Worm (Caenorhabditis elegans): ENCODE results near the gene R04A9.6.

R04A9.6 gene

DNA sequence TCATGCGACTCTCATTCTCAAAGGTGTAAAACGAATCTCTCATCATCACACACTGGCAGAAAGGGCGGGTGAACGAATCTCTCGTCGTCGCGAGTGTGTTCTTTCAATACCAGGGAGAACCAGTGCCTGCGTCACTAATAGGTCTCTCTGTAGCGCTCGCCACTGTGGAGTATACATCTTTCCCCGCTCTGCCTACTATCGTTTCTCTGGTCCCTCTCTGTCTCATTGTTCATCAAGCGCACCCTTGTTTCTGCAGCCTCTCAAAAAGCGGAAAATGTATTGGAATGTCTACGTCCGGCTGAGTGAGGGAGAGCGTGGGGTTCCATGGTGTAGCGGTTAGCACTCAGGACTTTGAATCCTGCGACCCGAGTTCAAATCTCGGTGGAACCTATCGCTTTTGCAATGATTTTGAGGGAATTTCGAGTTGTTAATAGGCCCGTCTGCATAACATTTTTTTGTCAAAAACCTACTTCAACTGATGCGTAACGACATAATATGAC, 12.8 kb downstream of the R04A9.6 start (continued):
- TF ChIP-seq ZK546.5 (tag; optimal IDR thresholded peaks at IDR 0.05) (no peak), R02D3.7 (tag; optimal IDR thresholded peaks at IDR 0.05) (peak; percentile 78), elt-3 (tag; optimal IDR thresholded peaks at IDR 0.05) (peak in 2 of 3 experiments; percentile 26 to 53), nhr-76 (tag; optimal IDR thresholded peaks at IDR 0.05) (peak; percentile 31), lin-39 (tag; optimal IDR thresholded peaks at IDR 0.05) (peak; percentile 84), zag-1 (tag; optimal IDR thresholded peaks at IDR 0.05) (no peak)

DNA sequence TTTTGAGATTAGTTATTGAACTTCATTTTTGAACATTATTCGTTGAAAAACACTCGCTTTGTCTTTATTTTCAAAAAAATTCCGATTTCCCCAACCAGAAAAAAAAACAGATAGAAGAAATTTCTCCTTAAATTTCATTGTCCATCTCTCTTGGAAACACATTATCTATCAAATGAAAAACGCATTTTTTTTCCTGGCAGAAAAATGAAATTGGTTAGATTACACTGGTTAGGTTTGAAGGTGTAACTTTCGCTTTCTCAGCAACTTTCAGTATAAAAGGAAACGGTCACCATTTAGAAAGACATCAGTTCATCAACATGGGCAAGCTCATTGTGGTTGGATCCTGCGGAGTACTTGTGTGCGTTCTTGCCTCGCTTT, 24.0 kb downstream of the R04A9.6 start, which contains the start of gene col-19:
Gene col-19, plus strand, starts transcription at position 301 of the 378 bp plus-strand sequence.
- TF ChIP-seq ZK546.5 (tag; optimal IDR thresholded peaks at IDR 0.05) (no peak), nhr-25 (tag; optimal IDR thresholded peaks at IDR 0.05) (no peak), aly-2 (tag; optimal IDR thresholded peaks at IDR 0.05) (no peak), zag-1 (tag; optimal IDR thresholded peaks at IDR 0.05) (no peak), lin-15B (tag; optimal IDR thresholded peaks at IDR 0.05) (no peak), elt-2 (tag; optimal IDR thresholded peaks at IDR 0.05) (no peak), nhr-11 (tag; optimal IDR thresholded peaks at IDR 0.05) (no peak), daf-12 (tag; optimal IDR thresholded peaks at IDR 0.05) (no peak), fkh-10 (GFP tag; optimal IDR thresholded peaks at IDR 0.05) (no peak), nhr-77 (tag; optimal IDR thresholded peaks at IDR 0.05) (no peak), unc-62 (GFP tag; optimal IDR thresholded peaks at IDR 0.05) (no peak), ztf-11 (tag; optimal IDR thresholded peaks at IDR 0.05) (no peak), nhr-67 (tag; optimal IDR thresholded peaks at IDR 0.05) (no peak), skn-1 (tag; optimal IDR thresholded peaks at IDR 0.05) (no peak)

DNA sequence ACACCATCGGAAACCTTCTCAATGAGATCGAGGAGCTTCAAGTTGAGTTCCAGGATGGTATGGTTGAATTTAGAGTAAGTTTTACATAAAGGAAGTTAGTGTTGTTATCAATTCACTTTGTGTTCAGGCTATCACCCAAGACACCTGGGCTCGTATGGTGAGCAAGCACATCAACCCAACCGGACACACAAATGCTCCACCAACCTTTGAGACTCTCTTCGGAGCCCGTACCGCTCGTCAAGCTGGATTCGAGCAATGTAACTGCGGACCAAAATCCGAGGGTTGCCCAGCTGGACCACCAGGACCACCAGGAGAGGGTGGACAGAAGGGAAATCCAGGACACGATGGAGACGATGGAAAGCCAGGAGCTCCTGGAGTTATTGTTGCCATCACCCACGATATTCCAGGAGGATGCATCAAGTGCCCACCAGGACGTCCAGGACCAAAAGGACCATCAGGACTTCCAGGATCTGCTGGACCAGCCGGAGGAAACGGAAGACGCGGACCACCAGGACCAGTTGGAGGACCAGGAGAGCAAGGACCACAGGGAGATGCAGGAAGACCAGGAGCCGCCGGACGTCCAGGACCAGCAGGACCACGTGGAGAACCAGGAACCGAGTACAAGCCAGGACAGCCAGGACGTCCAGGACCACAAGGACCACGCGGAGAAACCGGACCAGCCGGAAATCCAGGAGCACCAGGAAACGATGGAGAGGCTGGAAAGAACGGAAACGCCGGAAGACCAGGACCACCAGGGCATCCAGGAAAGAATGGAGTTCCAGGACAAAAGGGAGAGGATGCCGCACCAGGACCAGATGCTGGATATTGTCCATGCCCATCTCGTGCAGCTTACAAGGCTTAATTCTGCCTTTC, 24.7 kb downstream of the R04A9.6 start:
- TF ChIP-seq fkh-10 (GFP tag; optimal IDR thresholded peaks at IDR 0.05) (no peak), eor-1 (tag; optimal IDR thresholded peaks at IDR 0.05) (no peak), nhr-23 (tag; optimal IDR thresholded peaks at IDR 0.05) (no peak), skn-1 (tag; optimal IDR thresholded peaks at IDR 0.05) (no peak), pha-4 (tag; optimal IDR thresholded peaks at IDR 0.05) (no peak), nhr-67 (tag; optimal IDR thresholded peaks at IDR 0.05) (no peak), ztf-4 (tag; optimal IDR thresholded peaks at IDR 0.05) (no peak), nhr-76 (tag; optimal IDR thresholded peaks at IDR 0.05) (no peak), ceh-28 (tag; optimal IDR thresholded peaks at IDR 0.05) (no peak)

DNA sequence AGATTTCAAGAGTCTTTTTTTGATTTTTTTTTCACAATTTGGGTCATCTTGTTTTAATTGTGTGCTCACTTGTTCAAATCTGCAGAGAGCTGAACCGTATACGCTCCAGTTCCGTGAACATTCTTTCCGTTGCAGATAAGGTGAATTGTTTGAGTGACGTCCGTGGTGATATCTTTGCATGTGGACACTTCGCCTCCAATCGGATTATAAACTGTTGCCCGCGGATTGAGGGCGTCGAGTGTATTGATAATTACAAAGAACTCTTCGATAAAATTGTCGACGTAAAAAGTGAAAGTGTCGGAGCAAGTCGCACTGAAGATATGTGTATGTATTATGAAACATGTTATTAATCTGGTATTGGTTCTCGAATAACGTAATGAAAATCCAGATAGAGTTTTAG, 26.4 kb downstream of the R04A9.6 start:
- no peak for TF ChIP-seq unc-39 (tag; optimal IDR thresholded peaks at IDR 0.05)
- TF ChIP-seq nhr-11 (tag; optimal IDR thresholded peaks at IDR 0.05) = no peak
- TF ChIP-seq nhr-25 (tag; optimal IDR thresholded peaks at IDR 0.05) = no peak
- TF ChIP-seq elt-2 (tag; optimal IDR thresholded peaks at IDR 0.05) = peak; percentile 62

DNA sequence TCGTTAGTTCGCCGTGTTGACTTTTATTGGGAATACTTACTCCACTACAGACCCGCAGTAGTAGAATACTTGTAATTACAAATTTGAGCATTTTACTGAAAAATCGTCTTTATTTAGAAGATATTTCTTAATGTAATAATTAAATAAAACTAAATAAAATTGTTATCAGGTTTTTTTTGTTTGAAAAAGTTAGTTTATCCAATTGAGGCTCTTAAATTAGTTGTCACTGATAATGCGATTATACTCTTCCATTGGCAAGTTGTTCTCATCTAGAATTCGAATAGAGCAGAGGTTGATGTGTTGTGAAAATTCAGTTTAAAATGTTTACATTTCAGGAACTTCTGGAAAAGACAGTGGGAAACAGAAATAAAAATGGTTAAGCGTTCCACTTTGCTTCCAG, 28.2 kb downstream of the R04A9.6 start, which contains the start of gene ZK1193.2:
Gene ZK1193.2, minus strand, starts transcription at position 101 of the 400 bp plus-strand sequence.
- TF ChIP-seq nhr-28 (tag; optimal IDR thresholded peaks at IDR 0.05) (no peak), ceh-9 (tag; optimal IDR thresholded peaks at IDR 0.05) (no peak), R02D3.7 (tag; optimal IDR thresholded peaks at IDR 0.05) (no peak), nfya-1 (tag; optimal IDR thresholded peaks at IDR 0.05; ENCODE audit: insufficient read depth) (no peak), pqm-1 (tag; optimal IDR thresholded peaks at IDR 0.05) (no peak), elt-1 (tag; optimal IDR thresholded peaks at IDR 0.05) (no peak), nhr-12 (tag; optimal IDR thresholded peaks at IDR 0.05) (no peak), nhr-11 (tag; optimal IDR thresholded peaks at IDR 0.05) (no peak), eor-1 (tag; optimal IDR thresholded peaks at IDR 0.05) (no peak), mdl-1 (tag; optimal IDR thresholded peaks at IDR 0.05) (no peak), ZK546.5 (tag; optimal IDR thresholded peaks at IDR 0.05) (no peak)

DNA sequence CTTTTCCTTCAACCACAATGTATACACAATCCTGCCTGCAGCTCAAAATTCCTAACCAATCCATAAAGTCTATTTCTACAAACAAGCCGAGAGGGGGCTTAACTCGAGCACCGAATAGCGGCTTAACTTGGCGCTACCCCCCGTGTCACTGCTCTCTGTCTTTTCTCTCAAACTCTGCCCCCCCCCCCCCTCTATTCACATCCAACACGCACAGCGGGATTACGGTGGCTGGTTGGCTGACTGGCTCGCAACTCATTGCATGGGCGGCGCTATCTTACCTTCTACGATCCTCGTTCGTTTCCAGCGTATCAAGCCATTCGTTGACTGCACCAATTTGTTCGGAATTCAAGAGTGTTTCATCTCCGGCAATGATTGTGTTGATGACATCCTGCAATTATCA, 34.2 kb downstream of the R04A9.6 start:
- TF ChIP-seq fkh-2 (tag; optimal IDR thresholded peaks at IDR 0.05) = no peak
- TF ChIP-seq nfya-1 (tag; optimal IDR thresholded peaks at IDR 0.05; ENCODE audit: insufficient read depth) = peak; percentile 69
- no peak for TF ChIP-seq mml-1 (tag; optimal IDR thresholded peaks at IDR 0.05)
